Worm (Caenorhabditis elegans) whole organism, L1 larva: ENCODE measurements around the gene nspc-9.
"Not testable (repeated sequence)": the region's sequence is repeated elsewhere in the genome, so short reads cannot be mapped to it uniquely, and the experiment has no call there.

Experiments
- F16B12.6 ChIP-seq: fragments of 150-350 bp; optimal IDR thresholded peaks from 2 replicates; lab custom pipeline; 2014; ENCODE audit warnings: missing biosample characterization, missing genetic modification characterization
- ama-1 ChIP-seq: fragments of 150-350 bp; optimal IDR thresholded peaks from 2 replicates; lab custom pipeline; 2014
- egl-27 ChIP-seq, 2 experiments: fragments of 150-350 bp in 1 of 2; sonication (generic microtip); optimal IDR thresholded peaks; 3 replicates each; lab custom pipeline; 2017 to 2018; ENCODE audit warnings: missing biosample characterization in 2 of 2, missing genetic modification characterization in 2 of 2, missing genetic modification reagents in 2 of 2
- fos-1 ChIP-seq: fragments of 150-350 bp; optimal IDR thresholded peaks from 2 replicates; lab custom pipeline; 2014; ENCODE audit warnings: missing biosample characterization, missing genetic modification characterization
- sptf-1 ChIP-seq: fragments of 150-350 bp; optimal IDR thresholded peaks from 2 replicates; lab custom pipeline; 2014; ENCODE audit warnings: missing biosample characterization, missing genetic modification characterization

ce11 chrX:12302755-12303154 lies 40.4 kb downstream of the nspc-9 start, which contains the start of gene dot-1.3:
- TF ChIP-seq sptf-1 (tag; lab: Kevin White, UChicago); fos-1 (tag; lab: Kevin White, UChicago); ama-1; egl-27 (tag; optimal IDR thresholded peaks at IDR 0.05; lab: Kevin White, UChicago); F16B12.6: not testable (repeated sequence)
